Fruit fly (Drosophila melanogaster) whole organism: Measurements from ENCODE around the gene 5PtaseI.

ENCODE experiments used
- CG8478 ChIP-seq: fragments of >200 bp; optimal IDR thresholded peaks from 2 replicates; lab custom pipeline; 2018; ENCODE audit warnings: inconsistent platforms
- Dll ChIP-seq: fragments of >200 bp; optimal IDR thresholded peaks from 2 replicates; lab custom pipeline; 2017
- EcR ChIP-seq, 2 experiments: fragments of >200 bp; optimal IDR thresholded peaks; 2 replicates each; lab custom pipeline; 2017; ENCODE audit warnings: missing biosample characterization in 2 of 2, missing genetic modification characterization in 2 of 2, missing genetic modification reagents in 2 of 2
- pan ChIP-seq: fragments of >200 bp; optimal IDR thresholded peaks from 2 replicates; lab custom pipeline; 2017
- psq ChIP-seq: fragments of >200 bp; optimal IDR thresholded peaks from 2 replicates; lab custom pipeline; 2017
- usp ChIP-seq: fragments of >200 bp; optimal IDR thresholded peaks from 2 replicates; lab custom pipeline; 2017; ENCODE audit warnings: missing biosample characterization, missing genetic modification characterization, mixed read lengths

DNA sequence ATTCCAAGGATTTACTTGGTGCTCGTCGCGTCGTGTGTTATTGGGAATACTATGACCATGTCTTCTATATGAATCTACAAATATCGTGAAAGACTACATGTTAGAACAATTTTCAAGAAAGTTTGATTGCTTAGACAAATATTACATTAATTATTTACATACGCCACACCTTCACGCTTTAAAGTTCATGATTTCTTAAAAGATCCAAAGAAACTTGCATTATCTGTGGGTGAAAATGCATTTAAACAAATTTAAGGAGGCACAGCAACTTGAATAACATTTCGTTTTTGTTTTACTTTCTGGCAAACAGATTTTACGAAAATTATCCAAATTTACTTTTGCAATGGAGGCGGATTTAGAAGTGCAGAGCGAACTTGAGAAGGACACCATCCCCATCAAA, 8.3 kb downstream of the 5PtaseI start, which contains the start of gene CG31115:
- TF ChIP-seq pan (lab: Kevin White, UChicago) = no peak
- no peak for TF ChIP-seq CG8478
- TF ChIP-seq EcR (GFP tag; optimal IDR thresholded peaks at IDR 0.05; lab: Kevin White, UChicago) = no peak
- TF ChIP-seq psq (lab: Kevin White, UChicago) = no peak
- TF ChIP-seq usp (GFP tag; lab: Kevin White, UChicago) = no peak
- no peak for TF ChIP-seq Dll (lab: Kevin White, UChicago)
